Fruit fly (Drosophila melanogaster) whole organism, embryonic: ENCODE measurements around the gene RpS17.

Experiments used
- Adf1 ChIP-seq: fragments of 200-800 bp; sonication (Bioruptor generic); IDR thresholded peaks from 2 replicates; pipeline ENCODE4 v1.3.6; 2022; ENCODE audit warnings: missing biosample characterization, missing genetic modification characterization
- CG10209 ChIP-seq: fragments of 200-800 bp; sonication (Bioruptor generic); optimal IDR thresholded peaks from 3 replicates; lab custom pipeline; 2017; ENCODE audit warnings: missing biosample characterization, mild to moderate bottlenecking, missing genetic modification characterization, missing genetic modification reagents
- CG10267 ChIP-seq: fragments of 200-800 bp; sonication (Bioruptor generic); optimal IDR thresholded peaks from 2 replicates; lab custom pipeline; 2018; ENCODE audit warnings: missing biosample characterization, mild to moderate bottlenecking, missing genetic modification characterization, moderate library complexity
- CG11696 ChIP-seq: fragments of 200-800 bp; sonication (Bioruptor generic); IDR thresholded peaks from 2 replicates; pipeline ENCODE4 v1.3.6; 2022; ENCODE audit warnings: missing biosample characterization, missing genetic modification characterization
- CG12236 ChIP-seq: fragments of 200-800 bp; sonication (Bioruptor generic); optimal IDR thresholded peaks from 2 replicates; lab custom pipeline; 2016; ENCODE audit warnings: missing biosample characterization, missing genetic modification characterization
- CG12391 ChIP-seq: fragments of 200-800 bp; sonication (Bioruptor generic); optimal IDR thresholded peaks from 3 replicates; lab custom pipeline; 2018; ENCODE audit warnings: missing biosample characterization, mild to moderate bottlenecking, missing genetic modification characterization, moderate library complexity
- CG12744 ChIP-seq: fragments of 200-800 bp; sonication (Bioruptor generic); optimal IDR thresholded peaks from 2 replicates; lab custom pipeline; 2016; ENCODE audit warnings: missing biosample characterization, missing genetic modification characterization
- CG13296 ChIP-seq: fragments of 200-800 bp; sonication (Bioruptor generic); optimal IDR thresholded peaks from 3 replicates; lab custom pipeline; 2018; ENCODE audit warnings: missing biosample characterization, mild to moderate bottlenecking, missing genetic modification characterization
- CG13775 ChIP-seq: fragments of 200-800 bp; sonication (Bioruptor generic); optimal IDR thresholded peaks from 3 replicates; lab custom pipeline; 2017; ENCODE audit warnings: missing biosample characterization, mild to moderate bottlenecking, missing genetic modification characterization
- CG14860 ChIP-seq: fragments of 200-800 bp; sonication (Bioruptor generic); IDR thresholded peaks from 3 replicates; pipeline ENCODE4 v1.3.6; 2022; ENCODE audit warnings: missing biosample characterization, missing genetic modification characterization; ENCODE audit not compliant: partially characterized antibody
- CG15269 ChIP-seq: fragments of 200-800 bp; sonication (Bioruptor generic); optimal IDR thresholded peaks from 2 replicates; lab custom pipeline; 2018; ENCODE audit warnings: missing biosample characterization, mild to moderate bottlenecking, missing genetic modification characterization, moderate library complexity
- CG15479 ChIP-seq: fragments of 200-800 bp; sonication (Bioruptor generic); optimal IDR thresholded peaks from 3 replicates; lab custom pipeline; 2019; ENCODE audit warnings: missing biosample characterization, mild to moderate bottlenecking, missing genetic modification characterization, moderate library complexity
- CG17359 ChIP-seq: fragments of 200-800 bp; sonication (Bioruptor generic); optimal IDR thresholded peaks from 3 replicates; lab custom pipeline; 2018; ENCODE audit warnings: missing biosample characterization, mild to moderate bottlenecking, missing genetic modification characterization, moderate library complexity
- CG18619 ChIP-seq: fragments of 200-800 bp; sonication (Bioruptor generic); optimal IDR thresholded peaks from 3 replicates; lab custom pipeline; 2017; ENCODE audit warnings: missing biosample characterization, mild to moderate bottlenecking, missing genetic modification characterization
- CG2120 ChIP-seq: fragments of 200-800 bp; sonication (Bioruptor generic); optimal IDR thresholded peaks from 3 replicates; lab custom pipeline; 2016; ENCODE audit warnings: missing biosample characterization, missing genetic modification characterization
- CG2678 ChIP-seq: fragments of 200-800 bp; sonication (Bioruptor generic); optimal IDR thresholded peaks from 3 replicates; lab custom pipeline; 2019; ENCODE audit warnings: missing biosample characterization, mild to moderate bottlenecking, missing genetic modification characterization, moderate library complexity
- CG31441 ChIP-seq: fragments of 200-800 bp; sonication (Bioruptor generic); IDR thresholded peaks from 2 replicates; pipeline ENCODE4 v1.3.6; 2022; ENCODE audit warnings: missing biosample characterization, missing genetic modification characterization
- CG34376 ChIP-seq: fragments of 200-800 bp; sonication (Bioruptor generic); optimal IDR thresholded peaks from 2 replicates; lab custom pipeline; 2018; ENCODE audit warnings: missing biosample characterization, mild to moderate bottlenecking, missing genetic modification characterization
- CG4424 ChIP-seq: fragments of 200-800 bp; sonication (Bioruptor generic); optimal IDR thresholded peaks from 3 replicates; lab custom pipeline; 2016; ENCODE audit warnings: missing biosample characterization, missing genetic modification characterization
- CG5245 ChIP-seq: fragments of 200-800 bp; sonication (Bioruptor generic); optimal IDR thresholded peaks from 3 replicates; lab custom pipeline; 2016; ENCODE audit warnings: missing biosample characterization, missing genetic modification characterization
- CG6765 ChIP-seq: fragments of 200-800 bp; sonication (Bioruptor generic); optimal IDR thresholded peaks from 3 replicates; lab custom pipeline; 2017; ENCODE audit warnings: missing biosample characterization, mild to moderate bottlenecking, missing genetic modification characterization
- CG7839 ChIP-seq: fragments of 200-800 bp; sonication (Bioruptor generic); optimal IDR thresholded peaks from 3 replicates; lab custom pipeline; 2018; ENCODE audit warnings: missing biosample characterization, mild to moderate bottlenecking, missing genetic modification characterization, moderate library complexity
- CG7987 ChIP-seq: fragments of 200-800 bp; sonication (Bioruptor generic); optimal IDR thresholded peaks from 2 replicates; lab custom pipeline; 2018; ENCODE audit warnings: missing biosample characterization, mild to moderate bottlenecking, missing genetic modification characterization, moderate library complexity
- CG8478 ChIP-seq: fragments of >200 bp; optimal IDR thresholded peaks from 2 replicates; lab custom pipeline; 2018
- CG9437 ChIP-seq: fragments of 200-800 bp; sonication (Bioruptor generic); optimal IDR thresholded peaks from 2 replicates; lab custom pipeline; 2018; ENCODE audit warnings: missing biosample characterization, mild to moderate bottlenecking, missing genetic modification characterization
- Dek ChIP-seq: fragments of 200-800 bp; sonication (Bioruptor generic); optimal IDR thresholded peaks from 3 replicates; lab custom pipeline; 2019; ENCODE audit warnings: missing biosample characterization, mild to moderate bottlenecking, missing genetic modification characterization, moderate library complexity
- Ets65A ChIP-seq: fragments of 200-800 bp; sonication (Bioruptor generic); peaks from one replicate; lab custom pipeline; 2016; ENCODE audit warnings: missing biosample characterization, missing genetic modification characterization
- H15 ChIP-seq: fragments of 200-800 bp; sonication (Bioruptor generic); IDR thresholded peaks from 3 replicates; pipeline ENCODE4 v1.3.6; 2022; ENCODE audit warnings: missing biosample characterization, missing genetic modification characterization
- Hand ChIP-seq: fragments of 200-800 bp; sonication (Bioruptor generic); optimal IDR thresholded peaks from 2 replicates; lab custom pipeline; 2017; ENCODE audit warnings: mild to moderate bottlenecking, missing biosample characterization, missing genetic modification reagents, missing genetic modification characterization
- Hmr ChIP-seq: fragments of 200-800 bp; sonication (Bioruptor generic); optimal IDR thresholded peaks from 3 replicates; lab custom pipeline; 2017; ENCODE audit warnings: mild to moderate bottlenecking, missing biosample characterization, missing genetic modification reagents, missing genetic modification characterization
- MESR4 ChIP-seq: fragments of 200-800 bp; sonication (Bioruptor generic); optimal IDR thresholded peaks from 2 replicates; lab custom pipeline; 2018; ENCODE audit warnings: missing biosample characterization, mild to moderate bottlenecking, missing genetic modification characterization, moderate library complexity
- Med ChIP-seq: fragments of 200-800 bp; sonication (Bioruptor generic); peaks from one replicate; lab custom pipeline; 2016; ENCODE audit warnings: missing biosample characterization, missing genetic modification characterization, mild to moderate bottlenecking, inconsistent platforms, moderate library complexity
- Oli ChIP-seq: fragments of 200-800 bp; sonication (Bioruptor generic); optimal IDR thresholded peaks from 2 replicates; lab custom pipeline; 2018; ENCODE audit warnings: missing biosample characterization, mild to moderate bottlenecking, missing genetic modification characterization, moderate library complexity
- Sox100B ChIP-seq: fragments of 200-800 bp; sonication (Bioruptor generic); optimal IDR thresholded peaks from 3 replicates; lab custom pipeline; 2018; ENCODE audit warnings: missing biosample characterization, mild to moderate bottlenecking, missing genetic modification characterization
- Ssrp ChIP-seq: fragments of 200-800 bp; sonication (Bioruptor generic); optimal IDR thresholded peaks from 2 replicates; lab custom pipeline; 2018; ENCODE audit warnings: missing biosample characterization, mild to moderate bottlenecking, missing genetic modification characterization, moderate library complexity
- Xrp1 ChIP-seq: fragments of 200-800 bp; sonication (Bioruptor generic); IDR thresholded peaks from 2 replicates; pipeline ENCODE4 v1.3.6; 2022; ENCODE audit warnings: missing biosample characterization, missing genetic modification characterization
- abd-A ChIP-seq: fragments of 200-800 bp; sonication (Bioruptor generic); optimal IDR thresholded peaks from 3 replicates; lab custom pipeline; 2019; ENCODE audit warnings: missing biosample characterization, mild to moderate bottlenecking, missing genetic modification characterization, moderate library complexity
- bcd ChIP-seq: fragments of 200-800 bp; sonication (Bioruptor generic); optimal IDR thresholded peaks from 2 replicates; lab custom pipeline; 2017; ENCODE audit warnings: missing biosample characterization, mild to moderate bottlenecking, missing genetic modification characterization
- gem ChIP-seq: fragments of 200-800 bp; sonication (Bioruptor generic); optimal IDR thresholded peaks from 2 replicates; lab custom pipeline; 2019; ENCODE audit warnings: missing biosample characterization, mild to moderate bottlenecking, missing genetic modification characterization, moderate library complexity
- klu ChIP-seq: fragments of 200-800 bp; sonication (Bioruptor generic); IDR thresholded peaks from 2 replicates; pipeline ENCODE4 v1.3.6; 2022; ENCODE audit warnings: missing biosample characterization, missing genetic modification characterization
- lilli ChIP-seq: fragments of 200-800 bp; sonication (Bioruptor generic); optimal IDR thresholded peaks from 3 replicates; lab custom pipeline; 2016; ENCODE audit warnings: missing biosample characterization, missing genetic modification characterization
- phol ChIP-seq: fragments of 200-800 bp; sonication (Bioruptor generic); optimal IDR thresholded peaks from 3 replicates; lab custom pipeline; 2018; ENCODE audit warnings: missing biosample characterization, mild to moderate bottlenecking, missing genetic modification characterization, moderate library complexity
- sug ChIP-seq: fragments of 200-800 bp; optimal IDR thresholded peaks from 2 replicates; lab custom pipeline; 2019; ENCODE audit warnings: missing biosample characterization, mild to moderate bottlenecking, missing genetic modification characterization, moderate library complexity
- tgo ChIP-seq: fragments of 200-800 bp; sonication (Bioruptor generic); IDR thresholded peaks from 3 replicates; pipeline ENCODE4 v1.3.6; 2022; ENCODE audit warnings: missing biosample characterization, missing genetic modification characterization
- tio ChIP-seq: fragments of 200-800 bp; sonication (Bioruptor generic); optimal IDR thresholded peaks from 2 replicates; lab custom pipeline; 2017; ENCODE audit warnings: missing biosample characterization, missing genetic modification characterization, inconsistent platforms
- unpg ChIP-seq: fragments of 200-800 bp; sonication (Bioruptor generic); optimal IDR thresholded peaks from 3 replicates; lab custom pipeline; 2018; ENCODE audit warnings: missing biosample characterization, mild to moderate bottlenecking, missing genetic modification characterization, moderate library complexity
- usp ChIP-seq: fragments of >200 bp; optimal IDR thresholded peaks from 2 replicates; lab custom pipeline; 2017; ENCODE audit warnings: missing biosample characterization, missing genetic modification characterization
- vnd ChIP-seq: fragments of 200-800 bp; sonication (Bioruptor generic); IDR thresholded peaks from 3 replicates; pipeline ENCODE4 v1.3.6; 2022; ENCODE audit warnings: missing biosample characterization, missing genetic modification characterization; ENCODE audit not compliant: partially characterized antibody
- zfh2 ChIP-seq: fragments of 200-800 bp; sonication (Bioruptor generic); optimal IDR thresholded peaks from 2 replicates; lab custom pipeline; 2016; ENCODE audit warnings: missing biosample characterization, missing genetic modification characterization

Gene RpS17

dm6 chr3L:9467267-9467666 lies 37.6 kb upstream of the RpS17 start:
- TF ChIP-seq CG13775: no peak
- TF ChIP-seq MESR4 (GFP tag; lab: Kevin White, UChicago): no peak
- TF ChIP-seq Ets65A (GFP tag; lab: Kevin White, UChicago): peak; percentile 68
- no peak for TF ChIP-seq klu (GFP tag; lab: Robert Waterston, UW)
- TF ChIP-seq Adf1 (GFP tag; lab: Robert Waterston, UW): no peak

- TF ChIP-seq CG10209 (GFP tag; lab: Kevin White, UChicago): peak; percentile 57
- TF ChIP-seq H15: no peak
- no peak for TF ChIP-seq zfh2
- TF ChIP-seq CG9437 (GFP tag; lab: Kevin White, UChicago): peak; percentile 10
- TF ChIP-seq abd-A (tag; lab: Kevin White, UChicago): no peak
- peak; percentile 39 for TF ChIP-seq phol (tag; lab: Kevin White, UChicago)
- peak; percentile 26 for TF ChIP-seq CG15269 (tag; lab: Kevin White, UChicago)
- TF ChIP-seq Oli (tag; lab: Kevin White, UChicago): peak; percentile 48
- peak; percentile 64 for TF ChIP-seq gem (tag; lab: Kevin White, UChicago)
- TF ChIP-seq Hand (GFP tag; lab: Kevin White, UChicago): peak; percentile 54
- peak; percentile 75 for TF ChIP-seq CG2678 (tag; lab: Kevin White, UChicago)
- peak; percentile 12 for TF ChIP-seq CG4424
- no peak for TF ChIP-seq CG15479 (GFP tag; lab: Kevin White, UChicago)
- TF ChIP-seq CG2120: peak; percentile 47
- no peak for TF ChIP-seq CG12236 (GFP tag; lab: Kevin White, UChicago)
- TF ChIP-seq CG5245 (GFP tag; lab: Kevin White, UChicago): no peak
- TF ChIP-seq CG8478 (lab: Kevin White, UChicago): no peak
- peak; percentile 37 for TF ChIP-seq CG34376 (GFP tag; lab: Kevin White, UChicago)
- peak; percentile 27 for TF ChIP-seq unpg (GFP tag; lab: Kevin White, UChicago)
- TF ChIP-seq CG6765 (GFP tag; lab: Kevin White, UChicago): peak; percentile 29
- peak; percentile 51; the same call in 1 of the 2 replicates for TF ChIP-seq CG31441 (GFP tag; lab: Robert Waterston, UW)
- peak; percentile 26 for TF ChIP-seq CG18619
- TF ChIP-seq CG12744 (GFP tag; lab: Kevin White, UChicago): no peak
- no peak for TF ChIP-seq CG11696
- TF ChIP-seq Sox100B (GFP tag; lab: Kevin White, UChicago): peak; percentile 15
- TF ChIP-seq CG7987 (GFP tag; lab: Kevin White, UChicago): no peak
- no peak for TF ChIP-seq Xrp1 (GFP tag; lab: Robert Waterston, UW)
- peak; percentile 4 for TF ChIP-seq CG17359 (tag; lab: Kevin White, UChicago)
- TF ChIP-seq CG7839 (tag; lab: Kevin White, UChicago): peak; percentile 57
- peak; percentile 29 for TF ChIP-seq lilli (GFP tag; lab: Kevin White, UChicago)
- peak; percentile 3 for TF ChIP-seq bcd (GFP tag; lab: Kevin White, UChicago)
- peak; percentile 1 for TF ChIP-seq CG10267
- peak; percentile 17 for TF ChIP-seq Ssrp (tag; lab: Kevin White, UChicago)
- TF ChIP-seq Dek: peak; percentile 19
- peak; percentile 55 for TF ChIP-seq Med (GFP tag; lab: Kevin White, UChicago)
- TF ChIP-seq usp (GFP tag; lab: Kevin White, UChicago): no peak
- TF ChIP-seq tgo (GFP tag; lab: Robert Waterston, UW): no peak
- no peak for TF ChIP-seq vnd (GFP tag; lab: Robert Waterston, UW)
- peak; percentile 56 for TF ChIP-seq CG12391 (tag; lab: Kevin White, UChicago)
- peak; percentile 16 for TF ChIP-seq sug (tag; lab: Kevin White, UChicago)
- TF ChIP-seq CG14860 (GFP tag; lab: Robert Waterston, UW): no peak
- peak; percentile 7 for TF ChIP-seq tio (GFP tag; lab: Kevin White, UChicago)
- TF ChIP-seq CG13296 (GFP tag; lab: Kevin White, UChicago): peak; percentile 22
- peak; percentile 32 for TF ChIP-seq Hmr (GFP tag; lab: Kevin White, UChicago)
Observed at dm6 chr3L:9466595-9466994, 37.0 kb upstream of the RpS17 start.
